Worm (Caenorhabditis elegans): ENCODE data around the gene mltn-1.

Gene mltn-1

ce11 chrII:13122720-13123119, 22.3 kb downstream of the mltn-1 start, which contains the start of gene bath-45:
TSS of gene bath-45 (plus strand) at chrII:13123020.
- TF ChIP-seq lin-13 (GFP tag; optimal IDR thresholded peaks at IDR 0.05), result no peak
- TF ChIP-seq ZK546.5 (tag; optimal IDR thresholded peaks at IDR 0.05), result no peak
- no peak for TF ChIP-seq nhr-25 (tag; optimal IDR thresholded peaks at IDR 0.05)
- TF ChIP-seq gmeb-1 (tag; optimal IDR thresholded peaks at IDR 0.05), result no peak
- no peak for TF ChIP-seq ztf-1 (GFP tag; conservative IDR thresholded peaks at IDR 0.05)
- no peak for TF ChIP-seq zag-1 (tag; optimal IDR thresholded peaks at IDR 0.05)
- TF ChIP-seq mdl-1 (tag; optimal IDR thresholded peaks at IDR 0.05), result no peak
- TF ChIP-seq nhr-6 (tag; optimal IDR thresholded peaks at IDR 0.05), result no peak

DNA sequence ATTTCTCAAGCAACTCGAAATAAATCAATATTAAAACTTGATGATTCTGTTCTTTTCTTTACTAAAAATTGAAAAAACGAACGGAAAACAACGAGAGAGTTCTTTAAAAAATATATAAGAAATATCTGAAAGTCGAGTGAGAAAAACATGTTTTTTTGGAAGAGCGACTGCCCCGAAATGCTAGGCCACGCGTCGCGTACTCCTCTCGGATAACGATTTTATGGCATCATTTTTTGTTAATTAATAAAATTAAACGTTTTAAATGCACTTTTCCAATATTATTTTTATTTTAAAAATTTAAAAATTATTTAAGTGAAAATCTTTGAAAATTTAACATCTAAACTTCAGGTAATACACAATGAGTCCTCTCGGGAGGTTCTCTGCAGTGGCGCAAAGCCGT, 27.9 kb downstream of the mltn-1 start, which contains the start of gene gfm-1:
Gene gfm-1 (plus strand): TSS at position 349 of the 400 bp plus-strand sequence.
- no peak for TF ChIP-seq ceh-82 (tag; optimal IDR thresholded peaks at IDR 0.05)
- TF ChIP-seq sma-3 (GFP tag; optimal IDR thresholded peaks at IDR 0.05), result peak; percentile 80
- TF ChIP-seq F13H6.1 (tag; optimal IDR thresholded peaks at IDR 0.05), result peak; percentile 71
- TF ChIP-seq lin-13 (GFP tag; optimal IDR thresholded peaks at IDR 0.05), result no peak
- peak; percentile 50 for TF ChIP-seq crh-2 (tag; optimal IDR thresholded peaks at IDR 0.05)
- no peak for TF ChIP-seq nhr-23 (tag; optimal IDR thresholded peaks at IDR 0.05)
- TF ChIP-seq peb-1 (tag; optimal IDR thresholded peaks at IDR 0.05), result no peak
- peak; percentile 69 for TF ChIP-seq C34F6.9 (tag; optimal IDR thresholded peaks at IDR 0.05)
- peak; percentile 1 for TF ChIP-seq lin-11 (tag; optimal IDR thresholded peaks at IDR 0.05)
- peak; percentile 82 for TF ChIP-seq sma-9 (GFP tag; optimal IDR thresholded peaks at IDR 0.05)
- no peak for TF ChIP-seq sma-9 (tag; optimal IDR thresholded peaks at IDR 0.05)
- TF ChIP-seq gmeb-1 (tag; optimal IDR thresholded peaks at IDR 0.05), result peak; percentile 75
- TF ChIP-seq sem-4 (tag; optimal IDR thresholded peaks at IDR 0.05), result peak; percentile 72
- TF ChIP-seq lsy-2 (tag; optimal IDR thresholded peaks at IDR 0.05), result peak; percentile 44 to 77
- TF ChIP-seq mdl-1 (tag; optimal IDR thresholded peaks at IDR 0.05), result peak in 1 of 2 experiments; percentile 12
- peak; percentile 22 for TF ChIP-seq fos-1 (tag; optimal IDR thresholded peaks at IDR 0.05)
- no peak for TF ChIP-seq nhr-77 (tag; optimal IDR thresholded peaks at IDR 0.05)
- peak; percentile 73 for TF ChIP-seq snpc-4 (tag; optimal IDR thresholded peaks at IDR 0.05)
- peak; percentile 70 for TF ChIP-seq unc-55 (GFP tag; optimal IDR thresholded peaks at IDR 0.05)
- peak; percentile 21 for TF ChIP-seq nhr-21 (tag; optimal IDR thresholded peaks at IDR 0.05)

DNA sequence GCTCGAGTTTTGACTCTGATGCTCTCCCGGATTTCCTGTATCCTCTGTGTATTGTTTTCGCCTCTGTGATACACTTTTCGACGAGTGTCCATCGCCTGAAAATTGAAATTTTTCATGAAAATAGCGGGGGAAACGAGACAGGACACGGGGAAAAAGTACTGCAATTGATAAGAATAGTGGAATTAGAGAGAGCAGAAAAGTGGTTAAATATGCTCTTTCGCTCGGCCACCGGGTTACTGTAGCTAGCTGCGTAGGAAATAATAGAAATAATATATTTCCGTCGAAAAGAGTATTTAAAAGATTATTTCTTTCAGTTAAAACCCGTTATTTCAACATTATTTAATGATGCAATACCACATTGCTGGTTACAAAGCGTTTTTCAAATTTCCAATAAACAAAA, 28.3 kb downstream of the mltn-1 start, which contains the start of gene rict-1:
Gene rict-1 (minus strand): TSS at position 101 of the 400 bp plus-strand sequence.
- no peak for TF ChIP-seq ceh-16 (tag; optimal IDR thresholded peaks at IDR 0.05)
- TF ChIP-seq peb-1 (tag; optimal IDR thresholded peaks at IDR 0.05), result no peak
- TF ChIP-seq zag-1 (tag; optimal IDR thresholded peaks at IDR 0.05), result no peak
- no peak for TF ChIP-seq nhr-10 (tag; optimal IDR thresholded peaks at IDR 0.05)
- TF ChIP-seq ztf-4 (tag; optimal IDR thresholded peaks at IDR 0.05), result no peak
- TF ChIP-seq ama-1 (optimal IDR thresholded peaks at IDR 0.05), result no peak
- TF ChIP-seq nhr-129 (tag; optimal IDR thresholded peaks at IDR 0.05), result no peak
- TF ChIP-seq unc-62 (GFP tag; optimal IDR thresholded peaks at IDR 0.05), result no peak
- no peak for TF ChIP-seq nhr-11 (tag; optimal IDR thresholded peaks at IDR 0.05)
- no peak for TF ChIP-seq nhr-25 (tag; optimal IDR thresholded peaks at IDR 0.05)
- no peak for TF ChIP-seq nhr-23 (tag; optimal IDR thresholded peaks at IDR 0.05)
- TF ChIP-seq Y55F3AM.14 (GFP tag; optimal IDR thresholded peaks at IDR 0.05), result no peak
- TF ChIP-seq lin-13 (GFP tag; optimal IDR thresholded peaks at IDR 0.05), result no peak
- TF ChIP-seq sem-4 (tag; optimal IDR thresholded peaks at IDR 0.05), result no peak

- TF ChIP-seq skn-1 (tag; optimal IDR thresholded peaks at IDR 0.05), result no peak
- no peak for TF ChIP-seq lsy-2 (tag; optimal IDR thresholded peaks at IDR 0.05)
- TF ChIP-seq sem-4 (tag; optimal IDR thresholded peaks at IDR 0.05), result no peak
- no peak for TF ChIP-seq F13H6.1 (tag; optimal IDR thresholded peaks at IDR 0.05)
- TF ChIP-seq fos-1 (tag; optimal IDR thresholded peaks at IDR 0.05), result no peak
- TF ChIP-seq Y55F3AM.14 (GFP tag; optimal IDR thresholded peaks at IDR 0.05), result no peak
- no peak for TF ChIP-seq ZK546.5 (tag; optimal IDR thresholded peaks at IDR 0.05)
- TF ChIP-seq ceh-82 (tag; optimal IDR thresholded peaks at IDR 0.05), result no peak
- TF ChIP-seq sma-3 (GFP tag; optimal IDR thresholded peaks at IDR 0.05), result no peak
- no peak for TF ChIP-seq unc-55 (GFP tag; optimal IDR thresholded peaks at IDR 0.05)
- TF ChIP-seq unc-62 (GFP tag; optimal IDR thresholded peaks at IDR 0.05), result no peak
- no peak for TF ChIP-seq mab-5 (tag; optimal IDR thresholded peaks at IDR 0.05)
Measured at ce11 chrII:13107719-13108118, 37.3 kb downstream of the mltn-1 start, which contains the start of gene pqn-32. TSS of gene pqn-32 (plus strand) at chrII:13108019.

- TF ChIP-seq fos-1 (tag; optimal IDR thresholded peaks at IDR 0.05) (no peak), F13H6.1 (tag; optimal IDR thresholded peaks at IDR 0.05) (no peak), mdl-1 (tag; optimal IDR thresholded peaks at IDR 0.05) (no peak), nhr-129 (tag; optimal IDR thresholded peaks at IDR 0.05) (no peak), nhr-21 (tag; optimal IDR thresholded peaks at IDR 0.05) (no peak), nhr-12 (tag; optimal IDR thresholded peaks at IDR 0.05) (no peak), nhr-77 (tag; optimal IDR thresholded peaks at IDR 0.05) (no peak), nhr-237 (tag; optimal IDR thresholded peaks at IDR 0.05) (no peak), ztf-1 (GFP tag; conservative IDR thresholded peaks at IDR 0.05) (no peak), R02D3.7 (tag; optimal IDR thresholded peaks at IDR 0.05) (no peak), peb-1 (tag; optimal IDR thresholded peaks at IDR 0.05) (no peak)
Measured at ce11 chrII:13098175-13098574, 46.9 kb downstream of the mltn-1 start, which contains the start of gene col-86. TSS of gene col-86 (minus strand) at chrII:13098275.
